Fruit fly (Drosophila melanogaster) Kc167 (cell line): ENCODE data around the gene Trf5.

Source experiments
- Myc ChIP-seq: fragments of >200 bp; optimal IDR thresholded peaks from 2 replicates; lab custom pipeline; 2017; ENCODE audit warnings: missing external identifiers
- Sin3A ChIP-seq: fragments of >200 bp; optimal IDR thresholded peaks from 2 replicates; lab custom pipeline; 2018; ENCODE audit warnings: missing external identifiers
- h ChIP-seq: fragments of >200 bp; optimal IDR thresholded peaks from 3 replicates; lab custom pipeline; 2018; ENCODE audit warnings: missing external identifiers
- insv ChIP-seq: fragments of >200 bp; optimal IDR thresholded peaks from 3 replicates; lab custom pipeline; 2018; ENCODE audit warnings: missing external identifiers
- psq ChIP-seq: fragments of >200 bp; optimal IDR thresholded peaks from 2 replicates; lab custom pipeline; 2017; ENCODE audit warnings: missing external identifiers
- ttk ChIP-seq: sonication (Bioruptor generic); optimal IDR thresholded peaks from 2 replicates; lab custom pipeline; 2017; ENCODE audit warnings: missing external identifiers

Trf5 gene

DNA sequence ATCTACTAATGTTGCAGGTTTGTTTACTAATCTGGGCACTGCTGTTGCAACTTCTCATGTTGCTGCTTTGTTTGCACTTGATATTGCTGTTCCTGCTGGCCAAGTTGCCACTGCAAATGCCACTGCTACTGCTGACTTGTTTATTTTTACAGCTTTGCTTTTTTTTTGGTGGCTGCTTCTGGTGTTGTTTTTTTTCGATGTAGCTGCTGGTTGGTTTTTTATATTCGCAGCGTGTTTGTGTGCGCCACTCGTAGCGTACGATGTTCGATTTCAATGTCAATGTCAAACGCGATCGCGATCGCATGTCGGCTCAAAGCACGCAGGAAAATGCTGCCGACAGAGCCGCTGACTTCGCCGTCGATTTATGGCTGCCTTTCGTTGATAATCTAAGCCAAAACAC, 31.6 kb upstream of the Trf5 start:
- TF ChIP-seq Myc (lab: Kevin White, UChicago) = no peak
- no peak for TF ChIP-seq h (lab: Kevin White, UChicago)
- no peak for TF ChIP-seq insv (lab: Kevin White, UChicago)
- no peak for TF ChIP-seq ttk (lab: Kevin White, UChicago)
- TF ChIP-seq Sin3A = no peak
- no peak for TF ChIP-seq psq

dm6 chr2L:2727364-2727763, 31.1 kb upstream of the Trf5 start:
- TF ChIP-seq Myc (lab: Kevin White, UChicago) = no peak
- no peak for TF ChIP-seq Sin3A
- TF ChIP-seq ttk (lab: Kevin White, UChicago) = no peak
- TF ChIP-seq psq = no peak
- no peak for TF ChIP-seq insv (lab: Kevin White, UChicago)
- TF ChIP-seq h (lab: Kevin White, UChicago) = no peak

DNA sequence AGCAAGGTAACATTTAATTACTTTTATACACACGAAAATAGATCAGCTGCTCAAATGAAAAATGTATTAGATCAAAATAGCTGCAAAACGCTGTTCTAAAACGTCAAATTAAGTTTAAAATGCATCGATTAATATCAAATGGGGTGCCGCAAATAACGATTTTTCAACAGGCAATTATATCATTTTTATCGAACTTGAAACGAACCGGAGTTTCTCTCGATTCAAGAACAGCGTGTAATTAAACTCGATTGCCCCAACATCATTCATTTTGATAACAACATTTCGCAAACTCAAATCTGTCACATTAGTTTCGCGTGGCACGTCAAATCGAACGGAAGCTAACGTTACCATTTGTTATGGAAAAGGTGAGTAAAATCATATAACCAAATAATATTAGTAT, 29.1 kb upstream of the Trf5 start, which contains the start of gene CG31689:
Gene CG31689, plus strand, starts transcription at position 301 of the 400 bp plus-strand sequence.
- no peak for TF ChIP-seq Myc (lab: Kevin White, UChicago)
- TF ChIP-seq insv (lab: Kevin White, UChicago) = no peak
- no peak for TF ChIP-seq Sin3A
- no peak for TF ChIP-seq h (lab: Kevin White, UChicago)
- no peak for TF ChIP-seq ttk (lab: Kevin White, UChicago)
- TF ChIP-seq psq = no peak

DNA sequence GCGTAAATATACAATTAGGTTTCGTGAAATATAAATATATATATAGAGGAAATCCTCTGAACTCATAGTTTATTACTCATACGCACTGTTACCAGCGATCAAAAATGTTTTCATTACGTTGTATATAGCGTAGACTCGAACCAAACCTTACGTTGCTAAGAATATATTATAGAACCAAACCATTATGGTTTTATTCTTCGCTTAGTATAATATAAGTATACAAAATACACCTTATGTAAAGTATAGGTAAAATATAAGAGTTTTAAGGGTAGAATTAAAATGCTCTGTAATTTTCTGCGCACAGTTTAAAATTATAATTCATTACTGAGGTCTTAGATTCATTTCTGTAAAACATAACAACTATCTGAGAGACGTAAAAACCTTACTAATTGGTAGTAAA, 28.2 kb upstream of the Trf5 start:
- TF ChIP-seq ttk (lab: Kevin White, UChicago) (no peak), h (lab: Kevin White, UChicago) (no peak), psq (no peak), insv (lab: Kevin White, UChicago) (no peak), Myc (lab: Kevin White, UChicago) (no peak), Sin3A (no peak)

- TF ChIP-seq ttk (lab: Kevin White, UChicago) (no peak), h (lab: Kevin White, UChicago) (no peak), psq (no peak), insv (lab: Kevin White, UChicago) (no peak), Sin3A (no peak), Myc (lab: Kevin White, UChicago) (no peak)
Observed at dm6 chr2L:2723100-2723499, 26.9 kb upstream of the Trf5 start.

DNA sequence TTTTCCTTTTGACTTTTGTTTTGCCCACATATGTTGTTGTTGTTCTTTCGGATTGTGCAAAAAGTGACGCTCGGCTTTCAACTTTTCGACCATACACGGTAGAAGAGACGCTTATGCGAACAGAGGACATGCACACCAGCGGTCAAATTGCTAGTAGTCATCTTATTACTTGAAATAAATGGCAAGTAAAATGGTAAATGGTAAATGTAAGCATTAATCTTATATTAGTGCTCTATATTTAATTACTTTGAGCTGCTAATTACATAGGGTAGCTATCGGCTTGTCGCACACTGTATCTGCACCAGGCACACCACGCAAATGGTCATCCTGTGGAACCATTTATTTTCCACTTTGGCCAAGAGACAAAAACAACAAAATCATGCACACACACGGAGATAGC, 25.1 kb upstream of the Trf5 start:
- TF ChIP-seq Sin3A (no peak), insv (lab: Kevin White, UChicago) (no peak)

DNA sequence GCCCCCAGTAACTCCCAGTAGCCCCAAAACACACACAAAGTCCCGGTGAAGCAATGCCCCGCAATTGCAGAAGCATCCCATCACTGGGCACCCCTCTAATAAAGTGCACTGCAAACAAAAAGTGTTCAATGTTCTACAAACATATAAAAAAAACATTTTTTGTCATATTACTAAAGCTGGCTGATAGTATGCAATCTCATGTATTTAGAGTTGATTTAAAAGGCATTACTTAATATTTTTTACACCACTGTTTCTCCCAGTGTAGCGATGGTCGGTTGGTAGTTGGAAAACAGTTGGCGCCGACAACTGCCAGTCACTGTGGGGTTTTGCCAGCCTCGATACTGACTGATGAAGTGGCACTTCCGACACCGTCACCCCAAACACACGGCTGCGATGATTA, 24.1 kb upstream of the Trf5 start:
- no peak for TF ChIP-seq psq
- no peak for TF ChIP-seq Myc (lab: Kevin White, UChicago)
- no peak for TF ChIP-seq insv (lab: Kevin White, UChicago)
- no peak for TF ChIP-seq h (lab: Kevin White, UChicago)
- TF ChIP-seq Sin3A = no peak
- no peak for TF ChIP-seq ttk (lab: Kevin White, UChicago)

DNA sequence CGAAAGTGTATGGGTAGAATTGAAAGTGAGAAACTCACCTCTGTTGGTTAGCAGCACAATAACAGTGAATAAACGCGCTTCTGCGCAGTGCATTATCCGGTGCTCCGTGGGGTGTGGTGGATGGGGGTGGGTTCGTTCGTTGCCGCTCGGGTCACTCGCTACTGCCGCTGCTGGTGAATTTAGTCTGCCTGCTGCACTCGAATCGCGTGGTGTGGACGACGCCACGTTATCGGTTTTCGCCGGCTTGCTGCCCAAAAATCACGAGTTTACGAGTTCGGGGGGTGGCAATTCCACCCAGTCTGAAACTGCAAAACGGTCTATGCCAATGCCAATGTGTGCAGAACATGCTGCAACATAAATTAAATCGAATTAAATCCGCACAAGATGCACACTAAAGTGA, 18.7 kb downstream of the Trf5 start, which contains the start of gene Tmtc1:
Gene Tmtc1, plus strand, starts transcription at position 182 of the 400 bp plus-strand sequence.
- no peak for TF ChIP-seq h (lab: Kevin White, UChicago)
- no peak for TF ChIP-seq ttk (lab: Kevin White, UChicago)
- no peak for TF ChIP-seq Sin3A
- no peak for TF ChIP-seq insv (lab: Kevin White, UChicago)
- TF ChIP-seq psq = no peak
- TF ChIP-seq Myc (lab: Kevin White, UChicago) = no peak

DNA sequence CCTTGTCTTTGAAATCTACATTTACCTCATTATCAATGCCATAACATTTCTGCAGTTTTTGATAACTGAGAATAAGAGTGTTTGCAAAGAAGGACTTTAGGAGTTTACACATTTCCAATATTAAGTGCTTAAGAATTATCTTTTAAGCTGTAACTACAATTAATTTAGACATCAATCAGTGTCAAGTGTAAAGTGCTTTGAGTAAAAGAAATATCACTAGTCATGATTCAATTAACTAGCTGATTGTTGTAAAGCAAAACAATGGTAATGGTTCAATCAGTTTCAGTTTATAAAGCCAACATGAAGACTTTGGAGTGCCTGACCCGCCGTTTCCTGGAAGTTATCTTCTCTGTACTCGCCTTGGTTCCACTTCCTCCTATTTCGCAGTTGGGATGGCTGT, 26.7 kb downstream of the Trf5 start, which contains the start of gene Gr23a:
Gene Gr23a, plus strand, starts transcription at position 301 of the 400 bp plus-strand sequence.
- TF ChIP-seq ttk (lab: Kevin White, UChicago) (no peak), Myc (lab: Kevin White, UChicago) (no peak), insv (lab: Kevin White, UChicago) (no peak), h (lab: Kevin White, UChicago) (no peak), Sin3A (no peak), psq (no peak)

- TF ChIP-seq insv (lab: Kevin White, UChicago) (no peak), Myc (lab: Kevin White, UChicago) (no peak), psq (no peak), h (lab: Kevin White, UChicago) (no peak), Sin3A (no peak), ttk (lab: Kevin White, UChicago) (no peak)
Observed at dm6 chr2L:2664762-2665161, 31.5 kb downstream of the Trf5 start, which contains the start of gene Trf4. Trf4 (plus strand) TSS chr2L:2665062.

DNA sequence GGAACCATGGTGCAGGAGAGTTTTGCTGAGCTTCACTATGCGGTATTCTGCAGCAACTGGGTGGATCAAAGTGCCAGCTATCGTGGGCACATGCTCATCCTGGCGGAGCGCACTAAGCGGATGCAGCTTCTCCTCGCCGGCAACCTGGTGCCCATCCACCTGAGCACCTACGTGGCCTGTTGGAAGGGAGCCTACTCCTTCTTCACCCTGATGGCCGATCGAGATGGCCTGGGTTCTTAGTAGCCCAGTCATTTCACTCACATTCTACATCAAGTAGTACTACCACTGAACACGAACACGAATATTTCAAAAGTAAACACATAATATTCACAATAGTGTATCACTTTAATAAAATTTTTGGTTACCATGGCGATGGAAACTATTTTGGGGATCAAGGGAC, 41.1 kb downstream of the Trf5 start, which contains the start of gene Prosbeta4R2:
Gene Prosbeta4R2, plus strand, starts transcription at position 301 of the 400 bp plus-strand sequence.
- TF ChIP-seq ttk (lab: Kevin White, UChicago) (no peak), Sin3A (no peak), Myc (lab: Kevin White, UChicago) (no peak), psq (no peak), insv (lab: Kevin White, UChicago) (no peak), h (lab: Kevin White, UChicago) (no peak)

dm6 chr2L:2653749-2654148, 42.5 kb downstream of the Trf5 start, which contains the start of gene Or23a:
Or23a (plus strand) TSS chr2L:2654049.
- TF ChIP-seq Sin3A = no peak
- no peak for TF ChIP-seq ttk (lab: Kevin White, UChicago)
- TF ChIP-seq psq = no peak
- no peak for TF ChIP-seq Myc (lab: Kevin White, UChicago)
- TF ChIP-seq insv (lab: Kevin White, UChicago) = no peak
- no peak for TF ChIP-seq h (lab: Kevin White, UChicago)

- no peak for TF ChIP-seq Myc (lab: Kevin White, UChicago)
- no peak for TF ChIP-seq psq
- no peak for TF ChIP-seq Sin3A
- TF ChIP-seq insv (lab: Kevin White, UChicago) = no peak
- TF ChIP-seq h (lab: Kevin White, UChicago) = no peak
- TF ChIP-seq ttk (lab: Kevin White, UChicago) = no peak
Observed at dm6 chr2L:2652746-2653145, 43.5 kb downstream of the Trf5 start, which contains the start of gene Prosbeta4R1. Prosbeta4R1 (plus strand) TSS chr2L:2653046.
